Worm (Caenorhabditis elegans) whole organism, late embryonic: ENCODE measurements around the gene let-418.

Experiments used
- dmd-4 ChIP-seq: sonication (generic microtip); optimal IDR thresholded peaks from 2 replicates; lab custom pipeline; 2016; ENCODE audit warnings: borderline replicate concordance, missing genetic modification characterization, missing compliant biosample characterization
- fkh-10 ChIP-seq: fragments of 150-350 bp; optimal IDR thresholded peaks from 2 replicates; lab custom pipeline; 2014; ENCODE audit warnings: missing biosample characterization, missing genetic modification reagents, missing genetic modification characterization

DNA sequence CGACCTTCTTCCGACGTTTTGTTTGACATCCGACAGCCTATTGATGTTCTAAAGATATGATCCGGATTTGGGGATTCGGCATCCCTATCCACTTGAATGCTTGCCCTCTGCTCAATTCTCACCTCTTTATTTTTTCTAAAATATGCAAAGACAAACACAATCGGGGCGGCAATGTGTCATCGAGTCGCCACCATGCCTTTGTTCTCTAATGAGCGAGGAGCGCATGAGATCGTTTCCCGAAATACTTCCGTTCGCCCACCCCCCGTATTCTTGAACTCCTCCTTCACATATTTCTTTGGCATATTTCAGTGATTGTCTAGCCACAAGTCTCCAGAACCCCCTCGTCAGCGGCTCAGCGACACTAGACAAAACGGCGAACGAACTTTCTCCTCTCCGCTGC, 27.3 kb upstream of the let-418 start, which contains the start of gene cyn-17:
- TF ChIP-seq dmd-4 (tag; lab: Kevin White, UChicago) (no peak), fkh-10 (GFP tag; lab: Kevin White, UChicago) (no peak)
